Worm (Caenorhabditis elegans): ENCODE results near the gene F59B2.14.

Gene F59B2.14

DNA sequence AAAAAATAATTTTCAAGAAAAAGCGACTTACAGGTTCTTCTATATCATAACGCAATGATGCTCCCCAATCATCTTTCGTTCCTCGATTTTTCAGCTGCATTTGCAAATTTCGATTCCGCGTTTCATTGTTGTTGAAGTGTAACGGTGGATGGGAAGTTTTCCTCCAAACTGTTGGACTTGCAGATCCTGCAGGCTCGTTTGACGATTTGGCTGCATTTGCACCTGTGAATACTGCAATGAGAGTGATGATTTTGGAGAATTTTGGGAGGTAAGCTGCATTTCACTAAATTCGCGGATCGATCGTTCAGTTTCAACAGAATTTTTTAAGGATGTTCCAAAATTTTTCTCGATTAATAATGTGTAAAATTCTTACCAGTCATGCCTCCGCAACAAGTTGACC, 41.5 kb downstream of the F59B2.14 start:
- TF ChIP-seq fkh-4 (tag; optimal IDR thresholded peaks at IDR 0.05; ENCODE audit: borderline replicate concordance) (no peak), ceh-88 (GFP tag; IDR thresholded peaks at IDR 0.05) (no peak)

DNA sequence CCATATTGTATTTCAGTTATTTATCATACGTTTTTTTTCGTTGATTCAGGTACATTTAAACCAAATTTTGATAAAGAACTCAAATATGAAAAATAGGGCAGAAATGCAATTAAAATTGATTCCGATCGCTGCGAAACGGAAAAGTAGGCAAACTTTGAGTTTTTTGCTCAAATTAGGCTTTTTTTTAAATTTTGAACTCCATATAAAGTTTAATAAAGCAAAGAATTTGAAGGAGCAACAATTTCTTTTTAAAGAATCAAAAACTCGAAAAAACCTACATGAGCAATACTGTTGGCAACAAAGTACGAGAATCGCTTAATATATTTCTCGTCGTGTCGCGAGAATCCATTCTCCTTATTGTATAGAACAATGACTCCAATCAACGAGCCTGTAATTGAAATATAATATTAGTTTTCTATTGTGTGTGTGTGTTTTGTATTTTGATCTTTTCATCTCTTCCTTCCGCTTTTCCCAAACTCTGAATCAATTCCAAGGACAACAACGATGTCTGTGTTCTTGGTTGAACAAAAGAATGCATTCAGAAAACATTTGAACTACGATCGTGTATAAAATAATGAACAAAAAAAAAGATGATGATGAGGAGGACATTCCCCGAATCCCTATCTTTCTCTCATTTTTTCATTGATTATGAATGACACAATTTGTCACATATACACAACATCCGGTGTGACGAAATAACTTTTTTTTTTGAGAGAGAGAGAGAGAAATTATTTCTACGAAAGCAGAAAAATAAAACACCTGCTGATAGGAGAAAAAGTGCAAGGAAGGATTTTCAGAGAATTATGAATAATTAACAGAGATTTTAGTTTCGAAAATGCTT, 43.7 kb downstream of the F59B2.14 start:
- TF ChIP-seq ztf-11 (tag; optimal IDR thresholded peaks at IDR 0.05): no peak
- no peak for TF ChIP-seq hlh-4 (tag; optimal IDR thresholded peaks at IDR 0.05)
- TF ChIP-seq unc-86 (tag; optimal IDR thresholded peaks at IDR 0.05): peak; percentile 16
- TF ChIP-seq dpl-1 (GFP tag; optimal IDR thresholded peaks at IDR 0.05): no peak
- no peak for TF ChIP-seq nhr-77 (tag; optimal IDR thresholded peaks at IDR 0.05)
- no peak for TF ChIP-seq efl-1 (optimal IDR thresholded peaks at IDR 0.05)
- TF ChIP-seq efl-1 (GFP tag; optimal IDR thresholded peaks at IDR 0.05 in 1 of 2): peak in 1 of 2 experiments; percentile 75
- no peak for TF ChIP-seq lin-15B (tag; optimal IDR thresholded peaks at IDR 0.05)
- no peak for TF ChIP-seq pqm-1 (tag; optimal IDR thresholded peaks at IDR 0.05)
- TF ChIP-seq rnt-1 (tag; optimal IDR thresholded peaks at IDR 0.05): no peak
- TF ChIP-seq ztf-4 (tag; optimal IDR thresholded peaks at IDR 0.05): no peak
- TF ChIP-seq nhr-90 (tag; optimal IDR thresholded peaks at IDR 0.05; ENCODE audit: poor library complexity): peak; percentile 20
- TF ChIP-seq skn-1 (tag; optimal IDR thresholded peaks at IDR 0.05): peak; percentile 18
- no peak for TF ChIP-seq lin-39 (tag; optimal IDR thresholded peaks at IDR 0.05)
- TF ChIP-seq sptf-1 (tag; optimal IDR thresholded peaks at IDR 0.05): no peak
- TF ChIP-seq Y116A8C.19 (tag; optimal IDR thresholded peaks at IDR 0.05; ENCODE audit: borderline replicate concordance): no peak
- peak; percentile 53 for TF ChIP-seq fkh-8 (tag; optimal IDR thresholded peaks at IDR 0.05)
- no peak for TF ChIP-seq lir-3 (tag; optimal IDR thresholded peaks at IDR 0.05; ENCODE audit: poor library complexity)
- no peak for TF ChIP-seq vab-15 (tag; optimal IDR thresholded peaks at IDR 0.05)
- TF ChIP-seq blmp-1 (tag; optimal IDR thresholded peaks at IDR 0.05): peak; percentile 17
- TF ChIP-seq lin-14 (GFP tag; optimal IDR thresholded peaks at IDR 0.05): peak; percentile 47
- no peak for TF ChIP-seq pag-3 (tag; optimal IDR thresholded peaks at IDR 0.05; ENCODE audit: borderline replicate concordance, insufficient read depth)
- TF ChIP-seq fkh-4 (tag; optimal IDR thresholded peaks at IDR 0.05; ENCODE audit: borderline replicate concordance): no peak
- TF ChIP-seq mef-2 (tag; optimal IDR thresholded peaks at IDR 0.05): no peak
- TF ChIP-seq xbp-1 (tag; optimal IDR thresholded peaks at IDR 0.05): no peak
- TF ChIP-seq dsc-1 (tag; optimal IDR thresholded peaks at IDR 0.05): peak; percentile 25
- TF ChIP-seq ces-1 (GFP tag; optimal IDR thresholded peaks at IDR 0.05): no peak
- no peak for TF ChIP-seq isw-1 (GFP tag; IDR thresholded peaks at IDR 0.05)
- TF ChIP-seq mep-1 (tag; optimal IDR thresholded peaks at IDR 0.05): peak; percentile 13
- no peak for TF ChIP-seq ceh-88 (GFP tag; IDR thresholded peaks at IDR 0.05)
- TF ChIP-seq swsn-7 (tag; optimal IDR thresholded peaks at IDR 0.05): no peak
- TF ChIP-seq nhr-71 (tag; optimal IDR thresholded peaks at IDR 0.05): peak; percentile 61
- no peak for TF ChIP-seq nhr-19 (GFP tag; conservative IDR thresholded peaks at IDR 0.05)
- TF ChIP-seq fos-1 (tag; optimal IDR thresholded peaks at IDR 0.05): no peak

DNA sequence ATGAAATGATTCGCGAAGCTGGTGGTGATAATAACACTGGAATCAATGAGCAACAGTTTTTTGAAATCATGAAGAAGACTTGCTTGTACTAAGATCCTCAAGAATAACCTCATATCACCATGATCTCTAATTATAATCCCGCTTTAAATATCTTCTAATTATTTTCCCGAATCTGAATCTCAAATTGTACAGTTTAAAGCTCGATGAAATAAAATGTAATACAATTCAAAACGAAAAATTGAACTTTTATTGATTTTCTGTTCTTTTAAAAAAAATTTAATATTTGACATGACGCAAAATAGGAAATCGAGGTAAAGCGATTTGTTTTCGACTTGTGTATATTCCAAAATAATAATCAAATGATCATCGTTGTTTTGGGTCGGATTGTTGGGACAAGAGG, 47.6 kb downstream of the F59B2.14 start:
- TF ChIP-seq unc-86 (tag; optimal IDR thresholded peaks at IDR 0.05) (no peak), nhr-71 (tag; optimal IDR thresholded peaks at IDR 0.05) (peak; percentile 19), blmp-1 (tag; optimal IDR thresholded peaks at IDR 0.05) (peak; percentile 28)

DNA sequence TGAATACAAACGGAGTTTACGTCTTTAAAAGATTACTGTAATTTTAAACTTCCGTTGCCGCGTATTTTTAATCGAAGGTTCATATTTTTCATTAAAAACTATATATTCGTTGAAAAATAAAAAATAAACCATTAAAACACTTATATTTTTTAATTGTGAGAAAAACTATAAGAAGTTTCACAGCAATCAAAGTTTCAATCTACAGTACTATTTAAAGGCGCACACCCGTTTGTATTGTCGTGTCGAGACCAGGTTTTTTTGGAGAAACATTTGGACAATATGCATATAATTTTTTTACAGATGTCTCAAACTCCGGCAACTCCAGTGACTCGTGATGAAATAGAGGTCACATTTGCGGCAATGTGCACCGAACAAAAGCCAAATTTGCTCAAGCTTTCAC, 48.6 kb downstream of the F59B2.14 start, which contains the start of gene R08D7.5:
Gene R08D7.5, plus strand, starts transcription at position 301 of the 400 bp plus-strand sequence.
- TF ChIP-seq egl-27 (tag; optimal IDR thresholded peaks at IDR 0.05) (no peak), zip-4 (GFP tag; optimal IDR thresholded peaks at IDR 0.05) (no peak), unc-86 (tag; optimal IDR thresholded peaks at IDR 0.05) (no peak), F16B12.6 (tag; optimal IDR thresholded peaks at IDR 0.05) (no peak), lir-3 (tag; optimal IDR thresholded peaks at IDR 0.05; ENCODE audit: poor library complexity) (no peak), nhr-28 (tag; optimal IDR thresholded peaks at IDR 0.05) (no peak), unc-62 (GFP tag; optimal IDR thresholded peaks at IDR 0.05) (no peak), fkh-4 (tag; optimal IDR thresholded peaks at IDR 0.05; ENCODE audit: borderline replicate concordance) (no peak), tbx-2 (tag; optimal IDR thresholded peaks at IDR 0.05) (no peak)
